Worm (Caenorhabditis elegans) whole organism, L4/young adult: ENCODE results near the gene F28C10.3.

ENCODE experiments used
- W03F9.2 ChIP-seq: fragments of 150-350 bp; optimal IDR thresholded peaks from 2 replicates; lab custom pipeline; 2014; ENCODE audit warnings: missing biosample characterization, missing genetic modification characterization
- dao-5 ChIP-seq: sonication (generic microtip); optimal IDR thresholded peaks from 2 replicates; lab custom pipeline; 2016; ENCODE audit warnings: missing genotype, missing genetic modification characterization, moderate library complexity, missing compliant biosample characterization
- him-1 ChIP-seq: sonication (generic microtip); optimal IDR thresholded peaks from 2 replicates; lab custom pipeline; 2016; ENCODE audit warnings: missing genotype, missing genetic modification reagents, missing genetic modification characterization, missing compliant biosample characterization

F28C10.3 gene

ce11 chrX:538083-538482 lies 2.5 kb upstream of the F28C10.3 start:
- TF ChIP-seq him-1 (tag; lab: Kevin White, UChicago) (no peak), W03F9.2 (tag; lab: Kevin White, UChicago) (no peak), dao-5 (tag; lab: Kevin White, UChicago) (no peak)

- TF ChIP-seq him-1 (tag; lab: Kevin White, UChicago) (no peak), dao-5 (tag; lab: Kevin White, UChicago) (no peak), W03F9.2 (tag; lab: Kevin White, UChicago) (no peak)
These were observed 737 bp upstream of the F28C10.3 start for ce11 chrX:536365-536764.

DNA sequence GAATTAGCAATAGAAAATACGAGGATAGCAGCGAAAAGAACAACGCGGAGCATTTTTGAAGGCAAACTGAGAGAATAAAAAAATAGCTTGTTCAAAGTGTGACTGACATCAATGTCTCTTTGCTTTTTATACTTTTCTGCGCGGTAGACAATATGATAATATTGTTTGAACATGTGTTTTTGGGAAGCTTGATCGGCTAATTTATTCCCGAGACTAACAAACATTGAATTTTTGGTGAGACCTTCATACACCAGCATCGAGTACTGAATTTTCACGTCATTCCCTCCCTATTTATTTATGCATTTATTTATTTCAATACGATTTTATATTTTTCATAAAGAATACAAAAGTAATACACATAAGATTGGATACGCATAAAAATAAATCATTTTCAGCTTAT lies 4.7 kb downstream of the F28C10.3 start, which contains the start of gene B0310.6:
B0310.6 (minus strand) TSS at position 101 of the 400 bp plus-strand sequence.
- TF ChIP-seq W03F9.2 (tag; lab: Kevin White, UChicago) (no peak), him-1 (tag; lab: Kevin White, UChicago) (no peak), dao-5 (tag; lab: Kevin White, UChicago) (no peak)

- TF ChIP-seq W03F9.2 (tag; lab: Kevin White, UChicago) (no peak), him-1 (tag; lab: Kevin White, UChicago) (no peak), dao-5 (tag; lab: Kevin White, UChicago) (no peak)
These were observed 5.6 kb downstream of the F28C10.3 start, which contains the start of gene ugt-46 for ce11 chrX:530011-530410. TSS of gene ugt-46 (minus strand) at chrX:530289.

ce11 chrX:529386-529785 lies 6.2 kb downstream of the F28C10.3 start:
- TF ChIP-seq dao-5 (tag; lab: Kevin White, UChicago), result no peak

ce11 chrX:528761-529160 lies 6.9 kb downstream of the F28C10.3 start:
- TF ChIP-seq him-1 (tag; lab: Kevin White, UChicago) (no peak), dao-5 (tag; lab: Kevin White, UChicago) (no peak), W03F9.2 (tag; lab: Kevin White, UChicago) (no peak)

- TF ChIP-seq W03F9.2 (tag; lab: Kevin White, UChicago) (no peak), him-1 (tag; lab: Kevin White, UChicago) (no peak), dao-5 (tag; lab: Kevin White, UChicago) (no peak)
These were observed 8.0 kb downstream of the F28C10.3 start for ce11 chrX:527663-528062.

ce11 chrX:524498-524897 lies 11.1 kb downstream of the F28C10.3 start:
- TF ChIP-seq dao-5 (tag; lab: Kevin White, UChicago) (no peak), W03F9.2 (tag; lab: Kevin White, UChicago) (no peak), him-1 (tag; lab: Kevin White, UChicago) (no peak)

- TF ChIP-seq dao-5 (tag; lab: Kevin White, UChicago) (no peak), him-1 (tag; lab: Kevin White, UChicago) (no peak), W03F9.2 (tag; lab: Kevin White, UChicago) (no peak)
These were observed 14.7 kb downstream of the F28C10.3 start, which contains the start of gene B0310.3 for ce11 chrX:520881-521280. TSS of gene B0310.3 (minus strand) at chrX:520981.

- TF ChIP-seq W03F9.2 (tag; lab: Kevin White, UChicago) (no peak), him-1 (tag; lab: Kevin White, UChicago) (no peak), dao-5 (tag; lab: Kevin White, UChicago) (no peak)
These were observed 21.6 kb downstream of the F28C10.3 start for ce11 chrX:514023-514422.

ce11 chrX:506848-507247 lies 28.8 kb downstream of the F28C10.3 start, which contains the start of gene B0310.2:
TSS of gene B0310.2 (minus strand) at chrX:506948.
- TF ChIP-seq him-1 (tag; lab: Kevin White, UChicago) (no peak), dao-5 (tag; lab: Kevin White, UChicago) (no peak), W03F9.2 (tag; lab: Kevin White, UChicago) (no peak)

DNA sequence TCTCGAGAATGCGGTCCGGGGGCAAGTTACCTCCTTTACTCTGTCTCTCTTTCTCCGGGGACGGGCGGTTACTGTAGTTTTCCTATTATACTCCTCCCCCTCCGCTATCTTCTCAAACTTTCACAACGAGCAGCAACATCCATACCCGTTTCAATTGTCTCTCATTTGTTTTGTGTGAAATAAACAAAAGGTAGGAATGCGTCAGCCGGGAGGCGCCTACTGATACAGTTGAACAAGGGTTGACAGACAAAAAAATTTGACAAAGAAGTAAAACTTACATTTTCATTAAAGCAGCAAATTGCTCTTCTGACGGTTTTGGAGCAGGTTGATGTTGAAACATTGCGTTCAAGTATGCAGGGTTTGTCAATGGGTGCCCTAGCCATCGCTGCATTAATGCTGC lies 30.6 kb downstream of the F28C10.3 start:
- TF ChIP-seq W03F9.2 (tag; lab: Kevin White, UChicago) (no peak), him-1 (tag; lab: Kevin White, UChicago) (no peak), dao-5 (tag; lab: Kevin White, UChicago) (no peak)

- TF ChIP-seq dao-5 (tag; lab: Kevin White, UChicago) (no peak), him-1 (tag; lab: Kevin White, UChicago) (no peak), W03F9.2 (tag; lab: Kevin White, UChicago) (no peak)
These were observed 31.4 kb downstream of the F28C10.3 start for ce11 chrX:504046-504843.

ce11 chrX:498640-499039 lies 37.0 kb downstream of the F28C10.3 start:
- TF ChIP-seq dao-5 (tag; lab: Kevin White, UChicago), result no peak
- TF ChIP-seq him-1 (tag; lab: Kevin White, UChicago), result no peak
- TF ChIP-seq W03F9.2 (tag; lab: Kevin White, UChicago), result no peak
